Fruit fly (Drosophila melanogaster): ENCODE measurements around the gene SkpA.

- no peak for TF ChIP-seq Dll (optimal IDR thresholded peaks at IDR 0.05)
- TF ChIP-seq pan (optimal IDR thresholded peaks at IDR 0.05): no peak
- TF ChIP-seq psq (optimal IDR thresholded peaks at IDR 0.05): no peak
- no peak for TF ChIP-seq CG8478 (optimal IDR thresholded peaks at IDR 0.05)
- no peak for TF ChIP-seq EcR (GFP tag; optimal IDR thresholded peaks at IDR 0.05)
- no peak for TF ChIP-seq usp (GFP tag; optimal IDR thresholded peaks at IDR 0.05)
Measured at dm6 chrX:646395-647009, 9.4 kb upstream of the SkpA start.
